Worm (Caenorhabditis elegans) whole organism, late embryonic: Measurements from ENCODE around the gene str-193.

Experiments
- C08G9.2 ChIP-seq: sonication (generic microtip); optimal IDR thresholded peaks from 2 replicates; lab custom pipeline; 2016; ENCODE audit warnings: mild to moderate bottlenecking, missing genetic modification characterization, moderate library complexity, missing compliant biosample characterization
- K09A11.1 ChIP-seq: sonication (generic microtip); optimal IDR thresholded peaks from 2 replicates; lab custom pipeline; 2017; ENCODE audit warnings: antibody characterized with exemption, mild to moderate bottlenecking, missing genetic modification characterization, missing compliant biosample characterization; ENCODE audit not compliant: insufficient read depth
- T23F11.4 ChIP-seq: fragments of 200-800 bp; sonication (Bioruptor generic); optimal IDR thresholded peaks from 2 replicates; lab custom pipeline; 2018; ENCODE audit warnings: mild to moderate bottlenecking, missing genetic modification characterization, missing compliant biosample characterization
- Y22D7AL.16 ChIP-seq: sonication (generic microtip); optimal IDR thresholded peaks from 2 replicates; lab custom pipeline; 2016; ENCODE audit warnings: missing genetic modification characterization, missing compliant biosample characterization
- ama-1 ChIP-seq: fragments of 150-350 bp; optimal IDR thresholded peaks from 2 replicates; lab custom pipeline; 2014
- ceh-18 ChIP-seq: sonication (generic microtip); optimal IDR thresholded peaks from 2 replicates; lab custom pipeline; 2016; ENCODE audit warnings: missing genetic modification characterization, missing compliant biosample characterization
- ceh-2 ChIP-seq: sonication (generic microtip); optimal IDR thresholded peaks from 2 replicates; lab custom pipeline; 2016; ENCODE audit warnings: missing genotype, missing genetic modification characterization, missing compliant biosample characterization
- ceh-31 ChIP-seq: sonication (generic microtip); optimal IDR thresholded peaks from 2 replicates; lab custom pipeline; 2016; ENCODE audit warnings: missing genetic modification characterization, missing compliant biosample characterization
- ceh-48 ChIP-seq: sonication (generic microtip); optimal IDR thresholded peaks from 2 replicates; lab custom pipeline; 2016; ENCODE audit warnings: missing genetic modification characterization, inconsistent platforms, missing compliant biosample characterization
- ceh-9 ChIP-seq: sonication (generic microtip); optimal IDR thresholded peaks from 2 replicates; lab custom pipeline; 2016; ENCODE audit warnings: mild to moderate bottlenecking, missing genetic modification characterization, inconsistent platforms, missing compliant biosample characterization
- che-1 ChIP-seq: sonication (generic microtip); optimal IDR thresholded peaks from 2 replicates; lab custom pipeline; 2016; ENCODE audit warnings: mild to moderate bottlenecking, missing genetic modification characterization, missing compliant biosample characterization
- dmd-4 ChIP-seq: sonication (generic microtip); optimal IDR thresholded peaks from 2 replicates; lab custom pipeline; 2016; ENCODE audit warnings: borderline replicate concordance, missing genetic modification characterization, missing compliant biosample characterization
- elt-2 ChIP-seq: sonication (generic microtip); optimal IDR thresholded peaks from 2 replicates; lab custom pipeline; 2016; ENCODE audit warnings: missing genetic modification reagents, missing genetic modification characterization, missing compliant biosample characterization
- fkh-10 ChIP-seq: fragments of 150-350 bp; optimal IDR thresholded peaks from 2 replicates; lab custom pipeline; 2014; ENCODE audit warnings: missing biosample characterization, missing genetic modification reagents, missing genetic modification characterization
- gmeb-2 ChIP-seq: sonication (generic microtip); optimal IDR thresholded peaks from 2 replicates; lab custom pipeline; 2016; ENCODE audit warnings: missing genetic modification characterization, inconsistent platforms, missing compliant biosample characterization
- madf-2 ChIP-seq: sonication (generic microtip); optimal IDR thresholded peaks from 2 replicates; lab custom pipeline; 2017; ENCODE audit warnings: missing genetic modification characterization, missing compliant biosample characterization
- pqm-1 ChIP-seq: sonication (generic microtip); optimal IDR thresholded peaks from 2 replicates; lab custom pipeline; 2016; ENCODE audit warnings: missing genetic modification characterization, missing compliant biosample characterization

str-193 gene

ce11 chrV:9775734-9776133 lies 45.9 kb downstream of the str-193 start, which contains the start of gene F46B6.12:
Gene F46B6.12 (minus strand): TSS chrV:9775834.
- TF ChIP-seq ceh-48 (tag; lab: Kevin White, UChicago) (no peak), ama-1 (no peak), fkh-10 (GFP tag; lab: Kevin White, UChicago) (no peak), ceh-2 (tag; lab: Kevin White, UChicago) (no peak), gmeb-2 (tag; lab: Kevin White, UChicago) (no peak), C08G9.2 (tag; lab: Kevin White, UChicago) (no peak), madf-2 (no peak), Y22D7AL.16 (no peak), K09A11.1 (tag; lab: Kevin White, UChicago) (no peak), ceh-18 (tag; lab: Kevin White, UChicago) (no peak)
- TF ChIP-seq, all 69 proteins: peak for 0

ce11 chrV:9771970-9772369 lies 49.7 kb downstream of the str-193 start, which contains the start of gene F46B6.2:
Gene F46B6.2 (plus strand): TSS chrV:9772285.
- no peak for TF ChIP-seq ceh-9 (tag; lab: Kevin White, UChicago)

- TF ChIP-seq dmd-4: no peak
- TF ChIP-seq pqm-1 (tag; lab: Kevin White, UChicago): no peak
- TF ChIP-seq elt-2 (tag; lab: Kevin White, UChicago): no peak
- TF ChIP-seq T23F11.4 (GFP tag; lab: Kevin White, UChicago): no peak
- no peak for TF ChIP-seq ceh-31 (tag; lab: Kevin White, UChicago)
- TF ChIP-seq che-1 (tag; lab: Kevin White, UChicago): no peak
Measured at ce11 chrV:9771311-9771710, 50.3 kb downstream of the str-193 start.
